Worm (Caenorhabditis elegans): ENCODE data around the gene F55B11.6.

- TF ChIP-seq pha-4 (tag; optimal IDR thresholded peaks at IDR 0.05) (no peak), zag-1 (tag; optimal IDR thresholded peaks at IDR 0.05) (no peak), nhr-237 (tag; optimal IDR thresholded peaks at IDR 0.05) (no peak), snpc-4 (tag; optimal IDR thresholded peaks at IDR 0.05) (no peak), ama-1 (optimal IDR thresholded peaks at IDR 0.05) (no peak), unc-62 (GFP tag; optimal IDR thresholded peaks at IDR 0.05) (no peak), ceh-9 (tag; optimal IDR thresholded peaks at IDR 0.05) (no peak), fos-1 (tag; optimal IDR thresholded peaks at IDR 0.05) (no peak), elt-3 (tag; optimal IDR thresholded peaks at IDR 0.05) (no peak), fkh-10 (GFP tag; optimal IDR thresholded peaks at IDR 0.05) (no peak), nhr-28 (tag; optimal IDR thresholded peaks at IDR 0.05) (no peak), nhr-76 (tag; optimal IDR thresholded peaks at IDR 0.05) (no peak), ceh-28 (tag; optimal IDR thresholded peaks at IDR 0.05) (no peak), ztf-11 (tag; optimal IDR thresholded peaks at IDR 0.05) (no peak)
Measured at ce11 chrIV:14417128-14417527, at the start of gene F55B11.6.

Data from whole organism, L3 larva.